Worm (Caenorhabditis elegans) whole organism, young adult: ENCODE results near the gene F25E5.1.

Experiments used
- Y53F4B.3 ChIP-seq: fragments of 200-800 bp; sonication (Bioruptor generic); IDR thresholded peaks from 2 replicates; pipeline ENCODE4 v1.3.6; 2022; ENCODE audit warnings: missing genetic modification reagents, missing genetic modification characterization, missing compliant biosample characterization
- atf-7 ChIP-seq: sonication (generic microtip); optimal IDR thresholded peaks from 2 replicates; lab custom pipeline; 2017; ENCODE audit warnings: mild to moderate bottlenecking, missing genetic modification characterization, missing compliant biosample characterization
- attf-5 ChIP-seq: fragments of 200-800 bp; sonication (Bioruptor generic); optimal IDR thresholded peaks from 2 replicates; lab custom pipeline; 2018; ENCODE audit warnings: mild to moderate bottlenecking, missing genetic modification characterization, missing compliant biosample characterization
- bed-2 ChIP-seq: fragments of 200-800 bp; sonication (Bioruptor generic); IDR thresholded peaks from 2 replicates; pipeline ENCODE4 v1.3.6; 2022; ENCODE audit warnings: missing genetic modification reagents, missing genetic modification characterization, missing compliant biosample characterization
- dpl-1 ChIP-seq: fragments of 150-350 bp; optimal IDR thresholded peaks from 2 replicates; lab custom pipeline; 2014; ENCODE audit warnings: missing biosample characterization, missing genetic modification reagents, missing genetic modification characterization
- hmg-1.2 ChIP-seq: fragments of 200-800 bp; sonication (Bioruptor generic); IDR thresholded peaks from 2 replicates; pipeline ENCODE4 v1.3.6; 2022; ENCODE audit warnings: missing genetic modification reagents, missing genetic modification characterization, missing compliant biosample characterization
- madf-6 ChIP-seq: fragments of 200-800 bp; sonication (Bioruptor generic); IDR thresholded peaks from 2 replicates; pipeline ENCODE4 v1.3.6; 2022; ENCODE audit warnings: missing genetic modification reagents, missing genetic modification characterization, missing compliant biosample characterization
- mel-28 ChIP-seq: sonication (generic microtip); optimal IDR thresholded peaks from 2 replicates; lab custom pipeline; 2016; ENCODE audit warnings: borderline replicate concordance, mild to moderate bottlenecking, missing genetic modification characterization, missing compliant biosample characterization
- pha-4 ChIP-seq: fragments of 150-350 bp; sonication (generic microtip); optimal IDR thresholded peaks from 2 replicates; lab custom pipeline; 2014; ENCODE audit warnings: missing biosample characterization, missing genetic modification reagents, missing genetic modification characterization
- sea-2 ChIP-seq: fragments of 200-800 bp; sonication (Bioruptor generic); IDR thresholded peaks from 2 replicates; pipeline ENCODE4 v1.3.6; 2022; ENCODE audit warnings: missing genetic modification characterization, missing compliant biosample characterization
- snpc-3.4 ChIP-seq: sonication (generic microtip); optimal IDR thresholded peaks from 2 replicates; lab custom pipeline; 2017; ENCODE audit warnings: missing genetic modification characterization, mild to moderate bottlenecking, missing compliant biosample characterization, antibody characterized with exemption, moderate library complexity, missing genotype, missing genetic modification reagents
- snpc-4 ChIP-seq, 5 experiments: fragments of 150-350 bp in 1 of 5; sonication (generic microtip) in 4 of 5; optimal IDR thresholded peaks; 2 replicates each; lab custom pipeline; 2014 to 2018; ENCODE audit warnings: missing genetic modification characterization in 5 of 5, missing biosample characterization in 3 of 5, antibody characterized with exemption in 2 of 5, mild to moderate bottlenecking in 2 of 5, missing compliant biosample characterization in 2 of 5, missing genotype in 2 of 5, moderate library complexity in 2 of 5, missing genetic modification reagents in 1 of 5
- zim-3 ChIP-seq: sonication (generic microtip); optimal IDR thresholded peaks from 2 replicates; lab custom pipeline; 2017; ENCODE audit warnings: mild to moderate bottlenecking, missing genetic modification characterization, moderate library complexity, missing compliant biosample characterization
- ztf-22 ChIP-seq: fragments of 200-800 bp; sonication (Bioruptor generic); optimal IDR thresholded peaks from 2 replicates; lab custom pipeline; 2018; ENCODE audit warnings: mild to moderate bottlenecking, missing genetic modification characterization, moderate library complexity, missing compliant biosample characterization

ce11 chrV:7437538-7437937, 28.1 kb upstream of the F25E5.1 start, which contains the start of gene F25E5.9:
- TF ChIP-seq snpc-4 (GFP tag; optimal IDR thresholded peaks at IDR 0.05; lab: Kevin White, UChicago) (no peak), snpc-4 (tag; optimal IDR thresholded peaks at IDR 0.05; lab: Kevin White, UChicago) (no peak), snpc-3.4 (tag; lab: Kevin White, UChicago) (no peak), bed-2 (GFP tag; lab: Robert Waterston, UW) (no peak), ztf-22 (GFP tag; lab: Kevin White, UChicago) (no peak), pha-4 (tag; lab: Kevin White, UChicago) (no peak), sea-2 (GFP tag; lab: Robert Waterston, UW) (no peak), atf-7 (tag; lab: Kevin White, UChicago) (no peak), hmg-1.2 (GFP tag; lab: Robert Waterston, UW) (no peak), attf-5 (GFP tag; lab: Kevin White, UChicago) (no peak), dpl-1 (GFP tag; lab: Kevin White, UChicago) (no peak), Y53F4B.3 (no peak), mel-28 (tag; lab: Kevin White, UChicago) (no peak), madf-6 (GFP tag; lab: Robert Waterston, UW) (no peak), zim-3 (no peak)
